Worm (Caenorhabditis elegans) whole organism, L1 larva: Measurements from ENCODE around the gene C17H11.5.

Experiments
- elt-2 ChIP-seq: sonication (generic microtip); optimal IDR thresholded peaks from 2 replicates; lab custom pipeline; 2016; ENCODE audit warnings: missing genetic modification characterization, mild to moderate bottlenecking, inconsistent platforms, missing compliant biosample characterization, missing genetic modification reagents
- fos-1 ChIP-seq: fragments of 150-350 bp; optimal IDR thresholded peaks from 2 replicates; lab custom pipeline; 2014; ENCODE audit warnings: missing biosample characterization, missing genetic modification characterization
- lin-39 ChIP-seq: fragments of 150-350 bp; optimal IDR thresholded peaks from 2 replicates; lab custom pipeline; 2014; ENCODE audit warnings: missing biosample characterization, missing genetic modification reagents, missing genetic modification characterization
- lsy-2 ChIP-seq, 2 experiments: fragments of 150-350 bp; optimal IDR thresholded peaks; 2 replicates each; lab custom pipeline; 2014; ENCODE audit warnings: missing biosample characterization in 2 of 2, missing genetic modification characterization in 2 of 2
- nhr-77 ChIP-seq: fragments of 150-350 bp; optimal IDR thresholded peaks from 2 replicates; lab custom pipeline; 2014; ENCODE audit warnings: missing biosample characterization, missing genetic modification characterization
- nhr-84 ChIP-seq: sonication (generic microtip); optimal IDR thresholded peaks from 2 replicates; lab custom pipeline; 2017; ENCODE audit warnings: missing biosample characterization, missing genetic modification characterization
- pqm-1 ChIP-seq: sonication (generic microtip); optimal IDR thresholded peaks from 3 replicates; lab custom pipeline; 2017; ENCODE audit warnings: missing biosample characterization, missing genetic modification characterization
- skn-1 ChIP-seq: fragments of 150-350 bp; optimal IDR thresholded peaks from 2 replicates; lab custom pipeline; 2014; ENCODE audit warnings: missing biosample characterization, missing genetic modification characterization
- sptf-1 ChIP-seq: fragments of 150-350 bp; optimal IDR thresholded peaks from 2 replicates; lab custom pipeline; 2014; ENCODE audit warnings: missing biosample characterization, missing genetic modification characterization
- unc-130 ChIP-seq: fragments of 150-350 bp; optimal IDR thresholded peaks from 2 replicates; lab custom pipeline; 2017; ENCODE audit warnings: missing biosample characterization, missing genetic modification characterization, inconsistent platforms

- TF ChIP-seq nhr-84 (tag; lab: Kevin White, UChicago) (no peak), lsy-2 (tag; optimal IDR thresholded peaks at IDR 0.05; lab: Kevin White, UChicago) (no peak), fos-1 (tag; lab: Kevin White, UChicago) (no peak), unc-130 (tag; lab: Kevin White, UChicago) (no peak), elt-2 (tag; lab: Kevin White, UChicago) (no peak), skn-1 (no peak), nhr-77 (tag; lab: Kevin White, UChicago) (no peak), pqm-1 (tag; lab: Kevin White, UChicago) (no peak), lin-39 (tag; lab: Kevin White, UChicago) (no peak), sptf-1 (tag; lab: Kevin White, UChicago) (no peak)
These were observed 33.5 kb downstream of the C17H11.5 start for ce11 chrX:8151409-8151808.
